Worm (Caenorhabditis elegans): ENCODE measurements around the gene ugt-39.

ce11 chrV:7123979-7124378, 33.0 kb upstream of the ugt-39 start:
- TF ChIP-seq mdl-1 (tag; optimal IDR thresholded peaks at IDR 0.05) (no peak), isw-1 (GFP tag; IDR thresholded peaks at IDR 0.05) (no peak), nhr-76 (tag; optimal IDR thresholded peaks at IDR 0.05) (no peak), ceh-82 (tag; optimal IDR thresholded peaks at IDR 0.05) (no peak), jun-1 (tag; optimal IDR thresholded peaks at IDR 0.05) (no peak), snpc-4 (tag; optimal IDR thresholded peaks at IDR 0.05) (no peak)
